Worm (Caenorhabditis elegans) whole organism, midembryonic: ENCODE measurements around the gene F10C1.9.
"Not testable (repeated sequence)": the region's sequence is repeated elsewhere in the genome, so short reads cannot be mapped to it uniquely, and the experiment has no call there.

ENCODE experiments used
- T22C8.4 ChIP-seq: fragments of 200-800 bp; sonication (Bioruptor generic); IDR thresholded peaks from 2 replicates; pipeline ENCODE4 v1.3.6; 2022; ENCODE audit warnings: missing genetic modification characterization, missing compliant biosample characterization
- cog-1 ChIP-seq: sonication (generic microtip); optimal IDR thresholded peaks from 2 replicates; lab custom pipeline; 2016; ENCODE audit warnings: missing genetic modification characterization, missing compliant biosample characterization
- flt-1 ChIP-seq: fragments of 200-800 bp; sonication (Bioruptor generic); IDR thresholded peaks from 2 replicates; pipeline ENCODE4 v1.3.6; 2022; ENCODE audit warnings: missing genetic modification characterization, missing compliant biosample characterization
- klf-2 ChIP-seq: fragments of 200-800 bp; sonication (Bioruptor generic); conservative IDR thresholded peaks from 2 replicates; pipeline ENCODE4 v1.3.6; 2022; ENCODE audit warnings: missing genetic modification reagents, missing genetic modification characterization, missing compliant biosample characterization
- med-1 ChIP-seq: sonication (generic microtip); optimal IDR thresholded peaks from 2 replicates; lab custom pipeline; 2017; ENCODE audit warnings: missing genetic modification characterization, mild to moderate bottlenecking, missing compliant biosample characterization, antibody characterized with exemption, missing genetic modification reagents; ENCODE audit not compliant: insufficient read depth
- ref-1 ChIP-seq: fragments of 200-800 bp; sonication (Bioruptor generic); conservative IDR thresholded peaks from 2 replicates; pipeline ENCODE4 v1.3.6; 2022; ENCODE audit warnings: missing genetic modification reagents, missing genetic modification characterization, missing compliant biosample characterization
- tab-1 ChIP-seq: fragments of 200-800 bp; sonication (Bioruptor generic); IDR thresholded peaks from 2 replicates; pipeline ENCODE4 v1.3.6; 2022; ENCODE audit warnings: missing genetic modification characterization, missing compliant biosample characterization
- ztf-23 ChIP-seq: fragments of 200-800 bp; sonication (Bioruptor generic); IDR thresholded peaks from 2 replicates; pipeline ENCODE4 v1.3.6; 2022; ENCODE audit warnings: missing genetic modification reagents, missing genetic modification characterization, missing compliant biosample characterization
- ztf-29 ChIP-seq: fragments of 200-800 bp; sonication (Bioruptor generic); IDR thresholded peaks from 2 replicates; pipeline ENCODE4 v1.3.6; 2022; ENCODE audit warnings: missing genetic modification reagents, missing genetic modification characterization, missing compliant biosample characterization

Gene F10C1.9

ce11 chrII:5774120-5774519 lies 29.0 kb upstream of the F10C1.9 start, which contains the start of the genes dmd-5 and F10C1.1:
dmd-5 (minus strand) TSS chrII:5774220.
F10C1.1 (plus strand) TSS chrII:5774229.
- TF ChIP-seq med-1 (GFP tag; lab: Kevin White, UChicago) (no peak), klf-2 (no peak), ztf-29 (GFP tag; lab: Robert Waterston, UW) (no peak), ref-1 (GFP tag; lab: Robert Waterston, UW) (no peak), flt-1 (no peak), cog-1 (no peak), tab-1 (GFP tag; lab: Robert Waterston, UW) (no peak), ztf-23 (GFP tag; lab: Robert Waterston, UW) (no peak), T22C8.4 (GFP tag; lab: Robert Waterston, UW) (no peak)

ce11 chrII:5772547-5773142 lies 27.6 kb upstream of the F10C1.9 start:
- TF ChIP-seq ztf-23 (GFP tag; lab: Robert Waterston, UW) (peak; percentile 80), med-1 (GFP tag; lab: Kevin White, UChicago) (no peak), klf-2 (no peak; the same call in 1 of the 2 replicates), T22C8.4 (GFP tag; lab: Robert Waterston, UW) (peak; percentile 41; the same call in 1 of the 2 replicates), ref-1 (GFP tag; lab: Robert Waterston, UW) (0 out of 2 replicates have a peak, but pooled peaks have one; percentile 39), flt-1 (peak; percentile 80; the same call in 1 of the 2 replicates), ztf-29 (GFP tag; lab: Robert Waterston, UW) (peak; percentile 50; the same call in 1 of the 2 replicates), cog-1 (peak; percentile 11), tab-1 (GFP tag; lab: Robert Waterston, UW) (peak; percentile 82)

- TF ChIP-seq cog-1 (no peak), ztf-29 (GFP tag; lab: Robert Waterston, UW) (no peak), klf-2 (no peak), tab-1 (GFP tag; lab: Robert Waterston, UW) (no peak), ztf-23 (GFP tag; lab: Robert Waterston, UW) (no peak), flt-1 (no peak), ref-1 (GFP tag; lab: Robert Waterston, UW) (no peak), T22C8.4 (GFP tag; lab: Robert Waterston, UW) (no peak), med-1 (GFP tag; lab: Kevin White, UChicago) (no peak)
Measured at ce11 chrII:5768274-5768820, 23.3 kb upstream of the F10C1.9 start.

ce11 chrII:5765318-5765717 lies 20.2 kb upstream of the F10C1.9 start, which contains the start of gene ifb-1:
ifb-1 (plus strand) TSS chrII:5765618.
- TF ChIP-seq tab-1 (GFP tag; lab: Robert Waterston, UW) (no peak), ztf-23 (GFP tag; lab: Robert Waterston, UW) (no peak), T22C8.4 (GFP tag; lab: Robert Waterston, UW) (no peak), cog-1 (no peak), ztf-29 (GFP tag; lab: Robert Waterston, UW) (no peak), flt-1 (no peak), klf-2 (no peak), med-1 (GFP tag; lab: Kevin White, UChicago) (no peak), ref-1 (GFP tag; lab: Robert Waterston, UW) (no peak)

ce11 chrII:5757656-5758055 lies 12.6 kb upstream of the F10C1.9 start, which contains the start of the genes F10C1.3 and F10C1.23:
F10C1.3 (minus strand) TSS chrII:5757756.
F10C1.23 (plus strand) TSS chrII:5758040.
- TF ChIP-seq klf-2; flt-1; ref-1 (GFP tag; lab: Robert Waterston, UW): not testable (repeated sequence)

ce11 chrII:5754168-5754567 lies 9.1 kb upstream of the F10C1.9 start, which contains the start of gene F10C1.8:
F10C1.8 (plus strand) TSS chrII:5754468.
- TF ChIP-seq tab-1 (GFP tag; lab: Robert Waterston, UW) (no peak), ztf-23 (GFP tag; lab: Robert Waterston, UW) (no peak), T22C8.4 (GFP tag; lab: Robert Waterston, UW) (no peak), med-1 (GFP tag; lab: Kevin White, UChicago) (no peak), flt-1 (no peak), cog-1 (no peak), ref-1 (GFP tag; lab: Robert Waterston, UW) (no peak), klf-2 (no peak), ztf-29 (GFP tag; lab: Robert Waterston, UW) (no peak)

ce11 chrII:5751353-5751752 lies 6.3 kb upstream of the F10C1.9 start:
- TF ChIP-seq klf-2 (no peak), ref-1 (GFP tag; lab: Robert Waterston, UW) (no peak), flt-1 (no peak), tab-1 (GFP tag; lab: Robert Waterston, UW) (no peak), T22C8.4 (GFP tag; lab: Robert Waterston, UW) (no peak), ztf-29 (GFP tag; lab: Robert Waterston, UW) (no peak), med-1 (GFP tag; lab: Kevin White, UChicago) (no peak), ztf-23 (GFP tag; lab: Robert Waterston, UW) (no peak), cog-1 (no peak)

ce11 chrII:5749733-5750238 lies 4.7 kb upstream of the F10C1.9 start, which contains the start of gene ifb-2:
ifb-2 (plus strand) TSS chrII:5750188.
- TF ChIP-seq klf-2 (no peak), ztf-29 (GFP tag; lab: Robert Waterston, UW) (no peak), cog-1 (no peak), flt-1 (no peak), T22C8.4 (GFP tag; lab: Robert Waterston, UW) (no peak), ztf-23 (GFP tag; lab: Robert Waterston, UW) (no peak)

- no peak for TF ChIP-seq cog-1
- no peak for TF ChIP-seq ztf-29 (GFP tag; lab: Robert Waterston, UW)
- no peak for TF ChIP-seq tab-1 (GFP tag; lab: Robert Waterston, UW)
- no peak for TF ChIP-seq ref-1 (GFP tag; lab: Robert Waterston, UW)
- no peak for TF ChIP-seq flt-1
- no peak for TF ChIP-seq ztf-23 (GFP tag; lab: Robert Waterston, UW)
- no peak for TF ChIP-seq med-1 (GFP tag; lab: Kevin White, UChicago)
- TF ChIP-seq klf-2: no peak
- no peak for TF ChIP-seq T22C8.4 (GFP tag; lab: Robert Waterston, UW)
Measured at ce11 chrII:5748395-5748794, 3.3 kb upstream of the F10C1.9 start.
